Worm (Caenorhabditis elegans): ENCODE results near the gene Y13C8A.1.

Y13C8A.1 gene

DNA sequence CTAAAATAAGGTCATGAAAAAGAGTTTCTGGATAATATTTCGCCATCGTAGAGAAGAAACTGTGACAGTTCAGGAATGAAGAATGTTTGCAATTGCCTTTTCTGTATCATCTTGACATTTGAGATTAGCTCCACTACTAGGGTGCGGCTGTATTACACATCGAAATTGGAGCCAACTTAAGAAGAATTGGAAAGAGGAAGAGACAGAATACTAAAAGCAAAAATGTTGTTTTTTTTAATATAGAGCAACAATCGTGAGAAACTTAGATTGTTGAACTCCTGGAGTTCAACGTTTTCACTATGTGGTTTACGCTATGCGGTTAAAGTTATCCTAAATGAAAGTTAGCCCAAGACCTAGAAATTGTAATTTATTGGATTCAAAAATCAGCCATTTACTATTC, 3.1 kb upstream of the Y13C8A.1 start, which contains the start of gene acs-9:
TSS of gene acs-9 (minus strand) at position 101 of the 400 bp plus-strand sequence.
- TF ChIP-seq nhr-10 (tag; optimal IDR thresholded peaks at IDR 0.05) (no peak), nhr-23 (tag; optimal IDR thresholded peaks at IDR 0.05) (no peak), ama-1 (optimal IDR thresholded peaks at IDR 0.05) (no peak), mdl-1 (tag; optimal IDR thresholded peaks at IDR 0.05) (no peak), lin-13 (GFP tag; optimal IDR thresholded peaks at IDR 0.05) (no peak), unc-62 (GFP tag; optimal IDR thresholded peaks at IDR 0.05) (no peak), lin-11 (tag; optimal IDR thresholded peaks at IDR 0.05) (no peak), peb-1 (tag; optimal IDR thresholded peaks at IDR 0.05) (no peak), lsy-2 (tag; optimal IDR thresholded peaks at IDR 0.05) (no peak), unc-55 (GFP tag; optimal IDR thresholded peaks at IDR 0.05) (no peak), crh-2 (tag; optimal IDR thresholded peaks at IDR 0.05) (no peak)

DNA sequence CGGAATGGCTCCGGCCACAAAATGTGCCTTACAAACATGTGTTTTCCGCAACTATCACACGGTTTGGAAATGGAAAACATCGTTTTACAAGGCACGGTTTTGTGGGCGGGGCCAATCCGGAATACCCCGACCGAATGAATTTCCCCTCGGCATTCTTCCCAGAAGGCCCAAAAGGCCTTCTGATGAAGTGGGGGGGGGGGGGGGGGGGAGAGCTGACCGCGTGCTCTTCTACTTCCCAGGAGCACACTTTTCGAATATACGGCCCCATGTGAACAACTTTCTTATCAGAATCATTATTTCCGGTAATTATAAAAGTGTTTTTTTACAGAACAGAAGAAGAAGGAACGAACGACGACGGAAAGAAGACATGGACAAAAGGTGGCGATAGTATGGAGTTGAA, 549 bp downstream of the Y13C8A.1 start:
- TF ChIP-seq ceh-82 (tag; optimal IDR thresholded peaks at IDR 0.05) (no peak), nhr-237 (tag; optimal IDR thresholded peaks at IDR 0.05) (no peak), unc-39 (tag; optimal IDR thresholded peaks at IDR 0.05) (no peak), blmp-1 (tag; optimal IDR thresholded peaks at IDR 0.05; ENCODE audit: insufficient read depth) (no peak), elt-1 (tag; optimal IDR thresholded peaks at IDR 0.05) (no peak), nhr-129 (tag; optimal IDR thresholded peaks at IDR 0.05) (no peak), sma-9 (GFP tag; optimal IDR thresholded peaks at IDR 0.05) (no peak), sma-9 (tag; optimal IDR thresholded peaks at IDR 0.05) (no peak), peb-1 (tag; optimal IDR thresholded peaks at IDR 0.05) (no peak), lin-39 (tag; optimal IDR thresholded peaks at IDR 0.05) (no peak), ceh-16 (tag; optimal IDR thresholded peaks at IDR 0.05) (no peak), mdl-1 (tag; optimal IDR thresholded peaks at IDR 0.05) (no peak), R02D3.7 (tag; optimal IDR thresholded peaks at IDR 0.05) (no peak), ama-1 (optimal IDR thresholded peaks at IDR 0.05) (no peak), nhr-10 (tag; optimal IDR thresholded peaks at IDR 0.05) (no peak), alr-1 (tag; optimal IDR thresholded peaks at IDR 0.05) (no peak), lin-13 (GFP tag; optimal IDR thresholded peaks at IDR 0.05) (no peak), ztf-11 (tag; optimal IDR thresholded peaks at IDR 0.05) (no peak), ZK546.5 (tag; optimal IDR thresholded peaks at IDR 0.05) (no peak), nhr-77 (tag; optimal IDR thresholded peaks at IDR 0.05) (no peak)

DNA sequence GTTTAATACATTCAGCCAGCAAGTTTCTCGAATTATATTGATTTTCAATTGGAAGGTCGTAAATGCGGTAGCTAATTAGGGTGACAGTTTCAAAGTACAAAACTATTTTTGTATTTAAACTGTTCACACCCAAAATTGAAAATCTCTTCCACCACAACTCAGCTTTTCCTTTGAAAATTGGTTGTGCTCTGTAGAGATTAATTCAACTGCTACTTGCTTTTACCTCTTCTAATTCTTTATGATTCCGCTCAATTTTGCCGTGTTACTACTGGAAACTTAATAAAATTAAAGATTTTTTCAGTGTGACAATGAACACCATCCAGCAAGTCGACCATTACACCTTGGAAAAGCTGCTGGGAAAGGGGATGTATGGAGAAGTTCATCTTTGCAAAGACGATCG, 8.2 kb downstream of the Y13C8A.1 start, which contains the start of gene F39F10.3:
TSS of gene F39F10.3 (plus strand) at position 301 of the 400 bp plus-strand sequence.
- TF ChIP-seq Y55F3AM.14 (GFP tag; optimal IDR thresholded peaks at IDR 0.05) (no peak), gmeb-1 (tag; optimal IDR thresholded peaks at IDR 0.05) (no peak), nhr-237 (tag; optimal IDR thresholded peaks at IDR 0.05) (no peak), ceh-16 (tag; optimal IDR thresholded peaks at IDR 0.05) (no peak), unc-62 (GFP tag; optimal IDR thresholded peaks at IDR 0.05) (no peak), egl-27 (tag; optimal IDR thresholded peaks at IDR 0.05) (no peak), blmp-1 (tag; optimal IDR thresholded peaks at IDR 0.05; ENCODE audit: insufficient read depth) (no peak), C34F6.9 (tag; optimal IDR thresholded peaks at IDR 0.05) (no peak)

DNA sequence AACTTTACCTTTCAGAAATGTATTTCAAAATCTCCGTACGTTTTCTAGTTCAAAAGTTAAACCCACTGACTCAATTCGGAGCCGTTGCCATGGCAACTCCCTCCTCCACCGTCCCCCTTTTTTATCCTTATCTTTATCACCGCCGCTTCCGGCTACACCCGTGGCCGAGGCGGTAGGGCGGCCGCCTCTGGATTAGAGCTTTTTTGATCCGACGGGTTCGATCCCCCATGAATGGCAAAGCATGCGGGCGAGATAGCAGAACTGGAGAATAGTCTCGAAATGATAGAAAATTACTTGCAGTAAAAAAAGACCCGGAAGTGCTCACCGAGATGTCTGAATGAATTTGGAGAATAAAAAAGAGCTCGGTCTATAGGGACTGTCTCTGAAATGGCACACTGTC, 10.2 kb downstream of the Y13C8A.1 start:
- no peak for TF ChIP-seq nhr-237 (tag; optimal IDR thresholded peaks at IDR 0.05)
- TF ChIP-seq elt-3 (tag; optimal IDR thresholded peaks at IDR 0.05), result no peak
- TF ChIP-seq snpc-4 (tag; optimal IDR thresholded peaks at IDR 0.05), result no peak
- no peak for TF ChIP-seq nhr-10 (tag; optimal IDR thresholded peaks at IDR 0.05)
- no peak for TF ChIP-seq unc-62 (GFP tag; optimal IDR thresholded peaks at IDR 0.05)

DNA sequence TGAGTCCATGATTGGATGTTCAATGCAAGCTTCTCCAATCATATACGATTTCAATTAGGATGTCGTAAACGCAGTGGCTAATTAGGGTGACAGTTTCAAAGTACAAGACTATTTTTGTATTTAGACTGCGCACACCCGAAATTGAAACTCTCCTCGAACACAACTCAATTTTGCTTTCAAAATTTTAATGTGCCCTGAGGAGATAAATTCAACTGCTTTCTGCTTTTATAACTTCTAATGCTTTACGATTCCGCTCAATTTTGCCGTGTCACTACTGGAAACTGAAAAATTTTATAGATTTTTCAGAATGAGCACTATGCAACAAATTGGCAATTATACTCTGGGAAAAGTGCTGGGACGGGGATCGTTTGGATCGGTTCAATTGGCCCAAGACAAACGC, 11.1 kb downstream of the Y13C8A.1 start, which contains the start of gene F39F10.2:
TSS of gene F39F10.2 (plus strand) at position 301 of the 400 bp plus-strand sequence.
- TF ChIP-seq fos-1 (tag; optimal IDR thresholded peaks at IDR 0.05), result no peak
- no peak for TF ChIP-seq egl-27 (tag; optimal IDR thresholded peaks at IDR 0.05)
- TF ChIP-seq ztf-4 (tag; optimal IDR thresholded peaks at IDR 0.05), result no peak
- no peak for TF ChIP-seq blmp-1 (tag; optimal IDR thresholded peaks at IDR 0.05; ENCODE audit: insufficient read depth)

Measured in whole organism, L2 larva.